Worm (Caenorhabditis elegans) whole organism, early embryonic: ENCODE results near the gene Y39A1C.1.

Experiments
- B0310.2 ChIP-seq: sonication (generic microtip); optimal IDR thresholded peaks from 2 replicates; lab custom pipeline; 2016; ENCODE audit warnings: mild to moderate bottlenecking, missing genetic modification characterization, missing compliant biosample characterization
- F13C5.2 ChIP-seq: sonication (generic microtip); optimal IDR thresholded peaks from 2 replicates; lab custom pipeline; 2017; ENCODE audit warnings: mild to moderate bottlenecking, missing genetic modification characterization, inconsistent platforms, missing compliant biosample characterization
- aly-1 ChIP-seq: sonication (generic microtip); optimal IDR thresholded peaks from 2 replicates; lab custom pipeline; 2016; ENCODE audit warnings: missing genetic modification characterization, missing compliant biosample characterization
- ama-1 ChIP-seq: fragments of 150-350 bp; optimal IDR thresholded peaks from 2 replicates; lab custom pipeline; 2014
- ceh-13 ChIP-seq: fragments of 200-800 bp; sonication (Bioruptor generic); optimal IDR thresholded peaks from 2 replicates; lab custom pipeline; 2018; ENCODE audit warnings: mild to moderate bottlenecking, missing genetic modification characterization, missing compliant biosample characterization
- ets-7 ChIP-seq: sonication (generic microtip); optimal IDR thresholded peaks from 2 replicates; lab custom pipeline; 2016; ENCODE audit warnings: missing genotype, missing genetic modification characterization, missing compliant biosample characterization
- hmg-4 ChIP-seq: fragments of 200-800 bp; sonication (Bioruptor generic); optimal IDR thresholded peaks from 2 replicates; lab custom pipeline; 2018; ENCODE audit warnings: mild to moderate bottlenecking, missing genetic modification characterization, missing compliant biosample characterization
- pes-1 ChIP-seq: fragments of 200-800 bp; sonication (Bioruptor generic); IDR thresholded peaks from 2 replicates; pipeline ENCODE4 v1.3.6; 2022; ENCODE audit warnings: missing genetic modification reagents, missing genetic modification characterization, missing compliant biosample characterization
- sea-1 ChIP-seq: fragments of 200-800 bp; sonication (Bioruptor generic); conservative IDR thresholded peaks from 2 replicates; pipeline ENCODE4 v1.3.6; 2022; ENCODE audit warnings: missing genetic modification characterization, missing compliant biosample characterization
- tbx-37 ChIP-seq: fragments of 200-800 bp; sonication (Bioruptor generic); conservative IDR thresholded peaks from 2 replicates; pipeline ENCODE4 v1.3.6; 2022; ENCODE audit warnings: missing genetic modification reagents, missing genetic modification characterization, missing compliant biosample characterization

DNA sequence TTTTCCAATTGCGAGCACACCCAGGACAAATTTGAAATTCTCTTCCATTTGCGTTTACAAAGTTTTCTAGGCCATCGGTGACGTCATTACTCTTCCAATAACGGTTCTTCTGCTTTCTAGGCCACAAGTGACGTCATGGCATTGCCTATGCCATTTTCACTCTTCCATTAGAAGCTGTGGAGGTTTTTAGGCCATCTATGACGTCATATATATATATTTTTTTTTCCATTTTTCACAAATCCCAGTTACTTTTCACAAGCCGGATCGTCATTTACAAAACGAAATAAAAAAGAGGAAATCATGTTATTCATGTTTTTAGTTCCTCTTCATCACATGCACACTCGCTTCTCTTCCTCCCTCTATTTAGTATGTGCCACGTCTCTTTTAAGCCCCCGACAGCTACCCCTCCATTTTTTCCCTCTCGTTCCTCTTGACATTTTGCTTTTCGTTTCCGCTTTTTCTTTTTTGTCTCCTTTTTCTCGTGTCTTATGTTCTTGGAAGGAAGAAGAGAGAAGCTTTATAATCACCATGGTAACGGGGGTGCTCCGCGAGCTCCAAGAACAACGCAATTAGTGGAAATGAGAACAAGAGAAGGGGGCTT is 47.9 kb downstream of the Y39A1C.1 start:
- no peak for TF ChIP-seq aly-1 (tag; lab: Kevin White, UChicago)
- TF ChIP-seq F13C5.2 (tag; lab: Kevin White, UChicago): no peak
- TF ChIP-seq ama-1: no peak
- no peak for TF ChIP-seq ets-7 (tag; lab: Kevin White, UChicago)
- no peak for TF ChIP-seq pes-1
- no peak for TF ChIP-seq tbx-37 (GFP tag; lab: Robert Waterston, UW)
- no peak for TF ChIP-seq hmg-4 (GFP tag; lab: Kevin White, UChicago)
- no peak for TF ChIP-seq sea-1 (GFP tag; lab: Robert Waterston, UW)
- no peak for TF ChIP-seq ceh-13 (GFP tag; lab: Kevin White, UChicago)
- no peak for TF ChIP-seq B0310.2 (tag; lab: Kevin White, UChicago)
